Worm (Caenorhabditis elegans) whole organism, L1 larva: ENCODE measurements around the gene ahsa-1.

Experiments
- C16A3.4 ChIP-seq: fragments of 150-350 bp; optimal IDR thresholded peaks from 2 replicates; lab custom pipeline; 2014; ENCODE audit warnings: missing biosample characterization, missing genetic modification characterization
- C34B4.2 ChIP-seq: sonication (generic microtip); optimal IDR thresholded peaks from 2 replicates; lab custom pipeline; 2017; ENCODE audit warnings: mild to moderate bottlenecking, missing genetic modification characterization, missing compliant biosample characterization
- F16B12.6 ChIP-seq: fragments of 150-350 bp; optimal IDR thresholded peaks from 2 replicates; lab custom pipeline; 2014; ENCODE audit warnings: missing biosample characterization, missing genetic modification characterization
- aha-1 ChIP-seq: fragments of 150-350 bp; optimal IDR thresholded peaks from 2 replicates; lab custom pipeline; 2014; ENCODE audit warnings: missing biosample characterization, missing genetic modification characterization
- alr-1 ChIP-seq: fragments of 200-800 bp; sonication (Bioruptor generic); optimal IDR thresholded peaks from 2 replicates; lab custom pipeline; 2018; ENCODE audit warnings: borderline replicate concordance, mild to moderate bottlenecking, missing genetic modification characterization, missing compliant biosample characterization
- ama-1 ChIP-seq: fragments of 150-350 bp; optimal IDR thresholded peaks from 2 replicates; lab custom pipeline; 2014
- ces-1 ChIP-seq: fragments of 150-350 bp; optimal IDR thresholded peaks from 2 replicates; lab custom pipeline; 2014; ENCODE audit warnings: missing biosample characterization, missing genetic modification reagents, missing genetic modification characterization
- efl-1 ChIP-seq, 4 experiments: fragments of 150-350 bp; optimal IDR thresholded peaks in 3 of 4; peaks in 1 of 4; 1 replicate in 1 of 4; 2 replicates in 3 of 4; lab custom pipeline; 2014; ENCODE audit warnings: missing biosample characterization in 2 of 4, missing genetic modification characterization in 2 of 4, missing genetic modification reagents in 2 of 4
- efl-3 ChIP-seq: fragments of 200-800 bp; sonication (Bioruptor generic); optimal IDR thresholded peaks from 2 replicates; lab custom pipeline; 2018; ENCODE audit warnings: mild to moderate bottlenecking, missing genetic modification characterization, missing compliant biosample characterization
- egl-27 ChIP-seq, 2 experiments: fragments of 150-350 bp in 1 of 2; sonication (generic microtip); optimal IDR thresholded peaks; 3 replicates each; lab custom pipeline; 2017 to 2018; ENCODE audit warnings: missing biosample characterization in 2 of 2, missing genetic modification characterization in 2 of 2, missing genetic modification reagents in 2 of 2
- elt-3 ChIP-seq, 6 experiments: fragments of 150-350 bp in 1 of 6; sonication (generic microtip); optimal IDR thresholded peaks; 2 replicates each; lab custom pipeline; 2017 to 2018; ENCODE audit warnings: missing biosample characterization in 6 of 6, missing genetic modification characterization in 6 of 6, inconsistent platforms in 1 of 6
- ets-5 ChIP-seq: fragments of 200-800 bp; sonication (Bioruptor generic); IDR thresholded peaks from 2 replicates; pipeline ENCODE4 v1.3.6; 2022; ENCODE audit warnings: missing genetic modification characterization, missing compliant biosample characterization
- fkh-4 ChIP-seq: sonication (generic microtip); optimal IDR thresholded peaks from 2 replicates; lab custom pipeline; 2016; ENCODE audit warnings: missing compliant biosample characterization, missing genetic modification characterization, borderline replicate concordance
- fos-1 ChIP-seq: fragments of 150-350 bp; optimal IDR thresholded peaks from 2 replicates; lab custom pipeline; 2014; ENCODE audit warnings: missing biosample characterization, missing genetic modification characterization
- hlh-17 ChIP-seq: fragments of 200-800 bp; sonication (Bioruptor generic); optimal IDR thresholded peaks from 2 replicates; lab custom pipeline; 2018; ENCODE audit warnings: missing genetic modification characterization, mild to moderate bottlenecking, missing compliant biosample characterization, moderate library complexity, borderline replicate concordance
- jun-1 ChIP-seq: fragments of 150-350 bp; optimal IDR thresholded peaks from 2 replicates; lab custom pipeline; 2014; ENCODE audit warnings: missing biosample characterization, missing genetic modification reagents, missing genetic modification characterization
- lin-13 ChIP-seq: fragments of 150-350 bp; optimal IDR thresholded peaks from 2 replicates; lab custom pipeline; 2014; ENCODE audit warnings: missing biosample characterization, missing genetic modification reagents, missing genetic modification characterization
- lin-14 ChIP-seq: fragments of 200-800 bp; sonication (Bioruptor generic); optimal IDR thresholded peaks from 2 replicates; lab custom pipeline; 2018; ENCODE audit warnings: mild to moderate bottlenecking, missing genetic modification characterization, moderate library complexity, missing compliant biosample characterization
- lin-35 ChIP-seq, 2 experiments: fragments of 150-350 bp; optimal IDR thresholded peaks; 2 replicates each; lab custom pipeline; 2014; ENCODE audit warnings: missing biosample characterization in 2 of 2, missing genetic modification characterization in 2 of 2, missing genetic modification reagents in 2 of 2
- lin-39 ChIP-seq: fragments of 150-350 bp; optimal IDR thresholded peaks from 2 replicates; lab custom pipeline; 2014; ENCODE audit warnings: missing biosample characterization, missing genetic modification reagents, missing genetic modification characterization
- lsy-2 ChIP-seq, 2 experiments: fragments of 150-350 bp; optimal IDR thresholded peaks; 2 replicates each; lab custom pipeline; 2014; ENCODE audit warnings: missing biosample characterization in 2 of 2, missing genetic modification characterization in 2 of 2
- mdl-1 ChIP-seq, 2 experiments: fragments of 150-350 bp; optimal IDR thresholded peaks; 2 replicates each; lab custom pipeline; 2014 to 2017; ENCODE audit warnings: missing biosample characterization in 2 of 2, missing genetic modification characterization in 2 of 2, inconsistent platforms in 1 of 2
- mep-1 ChIP-seq: fragments of 150-350 bp; optimal IDR thresholded peaks from 2 replicates; lab custom pipeline; 2014; ENCODE audit warnings: missing biosample characterization, missing genetic modification characterization
- nhr-11 ChIP-seq: fragments of 150-350 bp; optimal IDR thresholded peaks from 2 replicates; lab custom pipeline; 2014; ENCODE audit warnings: missing biosample characterization, missing genetic modification characterization
- nhr-12 ChIP-seq: sonication (generic microtip); optimal IDR thresholded peaks from 2 replicates; lab custom pipeline; 2017; ENCODE audit warnings: missing biosample characterization, missing genetic modification characterization
- nhr-237 ChIP-seq: fragments of 150-350 bp; optimal IDR thresholded peaks from 2 replicates; lab custom pipeline; 2014; ENCODE audit warnings: missing biosample characterization, missing genetic modification characterization
- nhr-47 ChIP-seq: sonication (generic microtip); optimal IDR thresholded peaks from 2 replicates; lab custom pipeline; 2016; ENCODE audit warnings: mild to moderate bottlenecking, missing genetic modification characterization, moderate library complexity, missing compliant biosample characterization
- nhr-71 ChIP-seq: sonication (generic microtip); optimal IDR thresholded peaks from 2 replicates; lab custom pipeline; 2016; ENCODE audit warnings: mild to moderate bottlenecking, missing genetic modification characterization, moderate library complexity, missing compliant biosample characterization
- nhr-77 ChIP-seq: fragments of 150-350 bp; optimal IDR thresholded peaks from 2 replicates; lab custom pipeline; 2014; ENCODE audit warnings: missing biosample characterization, missing genetic modification characterization
- nhr-90 ChIP-seq: sonication (generic microtip); optimal IDR thresholded peaks from 2 replicates; lab custom pipeline; 2016; ENCODE audit warnings: mild to moderate bottlenecking, missing genetic modification characterization, missing compliant biosample characterization; ENCODE audit not compliant: poor library complexity
- pqm-1 ChIP-seq: sonication (generic microtip); optimal IDR thresholded peaks from 3 replicates; lab custom pipeline; 2017; ENCODE audit warnings: missing biosample characterization, missing genetic modification characterization
- rnt-1 ChIP-seq: sonication (generic microtip); optimal IDR thresholded peaks from 2 replicates; lab custom pipeline; 2016; ENCODE audit warnings: mild to moderate bottlenecking, missing genetic modification characterization, moderate library complexity, missing compliant biosample characterization
- skn-1 ChIP-seq: fragments of 150-350 bp; optimal IDR thresholded peaks from 2 replicates; lab custom pipeline; 2014; ENCODE audit warnings: missing biosample characterization, missing genetic modification characterization
- snpc-4 ChIP-seq: fragments of 150-350 bp; optimal IDR thresholded peaks from 2 replicates; lab custom pipeline; 2014; ENCODE audit warnings: missing biosample characterization, missing genetic modification characterization
- tlp-1 ChIP-seq: fragments of 150-350 bp; optimal IDR thresholded peaks from 2 replicates; lab custom pipeline; 2014; ENCODE audit warnings: missing biosample characterization, missing genetic modification characterization
- unc-62 ChIP-seq: fragments of 150-350 bp; optimal IDR thresholded peaks from 2 replicates; lab custom pipeline; 2014; ENCODE audit warnings: missing biosample characterization, missing genetic modification reagents, missing genetic modification characterization
- unc-86 ChIP-seq: sonication (generic microtip); optimal IDR thresholded peaks from 2 replicates; lab custom pipeline; 2016; ENCODE audit warnings: missing genetic modification characterization, missing compliant biosample characterization
- unc-98 ChIP-seq: fragments of 200-800 bp; sonication (Bioruptor generic); IDR thresholded peaks from 2 replicates; pipeline ENCODE4 v1.3.6; 2022; ENCODE audit warnings: missing genetic modification characterization, missing compliant biosample characterization
- zag-1 ChIP-seq: fragments of 150-350 bp; optimal IDR thresholded peaks from 2 replicates; lab custom pipeline; 2014; ENCODE audit warnings: missing biosample characterization, missing genetic modification characterization
- ztf-11 ChIP-seq, 2 experiments: sonication (generic microtip); optimal IDR thresholded peaks; 2 replicates each; lab custom pipeline; 2016 to 2017; ENCODE audit warnings: missing genetic modification characterization in 2 of 2, missing biosample characterization in 1 of 2, missing compliant biosample characterization in 1 of 2
- ztf-4 ChIP-seq: fragments of 150-350 bp; optimal IDR thresholded peaks from 2 replicates; lab custom pipeline; 2014; ENCODE audit warnings: missing biosample characterization, missing genetic modification characterization

The ahsa-1 gene

DNA sequence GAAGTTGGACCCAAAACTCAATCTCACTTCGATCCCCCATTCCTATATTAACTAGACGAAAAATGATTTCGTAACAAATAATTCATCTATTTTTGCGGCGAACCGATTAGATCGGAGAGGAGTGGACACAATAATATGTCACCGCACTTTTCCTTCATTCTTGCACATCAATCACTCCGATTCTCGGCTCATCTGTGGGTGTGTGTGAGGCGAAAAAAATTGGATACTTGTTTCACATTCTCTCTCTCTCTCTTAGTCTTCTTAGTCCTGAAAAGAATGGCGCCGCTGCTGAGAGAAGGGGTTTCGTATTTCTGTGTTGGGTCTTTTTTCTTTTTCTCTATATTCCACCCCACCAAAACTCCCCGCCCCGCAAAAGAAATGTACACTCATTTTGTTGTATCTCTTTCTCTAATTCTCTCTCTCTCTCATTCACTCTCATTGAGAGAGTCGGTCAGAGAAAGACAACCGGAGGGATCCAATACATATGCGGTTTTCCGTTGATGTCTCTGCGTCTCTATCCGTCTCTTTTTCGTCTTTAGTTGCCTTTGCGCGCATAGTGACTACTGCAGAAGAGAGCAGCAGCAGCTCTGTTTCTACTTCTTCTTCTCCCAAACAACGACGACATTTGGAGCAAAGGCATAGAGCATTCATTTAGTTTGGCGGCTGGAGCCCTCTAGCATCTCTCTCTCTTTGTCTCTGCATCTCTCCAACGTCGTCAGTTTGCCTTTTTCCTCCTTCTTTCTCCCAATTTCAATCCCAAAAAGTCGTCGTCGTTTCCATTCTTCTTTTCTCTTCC lies 14.0 kb downstream of the ahsa-1 start, which contains the start of gene unc-76 (continued):
- no peak for TF ChIP-seq elt-3 (tag; optimal IDR thresholded peaks at IDR 0.05; lab: Kevin White, UChicago)
- no peak for TF ChIP-seq ces-1
- TF ChIP-seq jun-1 (tag; lab: Kevin White, UChicago), result peak; percentile 81
- no peak for TF ChIP-seq ama-1 (lab: Kevin White, UChicago)
- TF ChIP-seq hlh-17 (GFP tag; lab: Kevin White, UChicago), result no peak
- peak; percentile 58 to 76 for TF ChIP-seq egl-27 (tag; optimal IDR thresholded peaks at IDR 0.05; lab: Kevin White, UChicago)
- TF ChIP-seq lin-14 (GFP tag; lab: Kevin White, UChicago), result peak; percentile 99
- no peak for TF ChIP-seq nhr-12
- peak in 1 of 2 experiments; percentile 58 for TF ChIP-seq ztf-11 (tag; optimal IDR thresholded peaks at IDR 0.05; lab: Kevin White, UChicago)
- TF ChIP-seq fos-1 (tag; lab: Kevin White, UChicago), result peak; percentile 77
- no peak for TF ChIP-seq unc-62 (GFP tag; lab: Kevin White, UChicago)
- TF ChIP-seq C34B4.2 (tag; lab: Kevin White, UChicago), result no peak
- TF ChIP-seq ets-5, result no peak
- no peak for TF ChIP-seq pqm-1 (tag; lab: Kevin White, UChicago)
- TF ChIP-seq nhr-71 (tag; lab: Kevin White, UChicago), result peak; percentile 94
- peak; percentile 38 to 70 for TF ChIP-seq lin-35 (GFP tag; optimal IDR thresholded peaks at IDR 0.05; lab: Kevin White, UChicago)
- TF ChIP-seq tlp-1, result no peak
- peak; percentile 92 for TF ChIP-seq unc-86 (tag; lab: Kevin White, UChicago)
- TF ChIP-seq C16A3.4 (tag; lab: Kevin White, UChicago), result peak; percentile 66
- TF ChIP-seq efl-1 (optimal IDR thresholded peaks at IDR 0.05; lab: Kevin White, UChicago), result peak; percentile 76 to 80
- TF ChIP-seq efl-1 (GFP tag; optimal IDR thresholded peaks at IDR 0.05 in 1 of 2; lab: Kevin White, UChicago), result peak; percentile 52 to 94
- TF ChIP-seq skn-1 (tag; lab: Kevin White, UChicago), result peak; percentile 20
- TF ChIP-seq lin-39 (tag; lab: Kevin White, UChicago), result peak; percentile 63
- TF ChIP-seq nhr-11 (tag; lab: Kevin White, UChicago), result peak; percentile 63
- peak; percentile 12 for TF ChIP-seq F16B12.6
- TF ChIP-seq snpc-4 (tag; lab: Kevin White, UChicago), result peak; percentile 40
- TF ChIP-seq nhr-47 (tag; lab: Kevin White, UChicago), result peak; percentile 88
- TF ChIP-seq zag-1 (tag; lab: Kevin White, UChicago), result peak; percentile 91
- peak; percentile 62 for TF ChIP-seq lin-13
- TF ChIP-seq rnt-1 (tag; lab: Kevin White, UChicago), result peak; percentile 95
- TF ChIP-seq ztf-4 (tag; lab: Kevin White, UChicago), result peak; percentile 53
- peak in 1 of 2 experiments; percentile 50 for TF ChIP-seq mdl-1 (tag; optimal IDR thresholded peaks at IDR 0.05; lab: Kevin White, UChicago)
- TF ChIP-seq lsy-2 (tag; optimal IDR thresholded peaks at IDR 0.05; lab: Kevin White, UChicago), result peak; percentile 76 to 87
- TF ChIP-seq efl-3 (GFP tag; lab: Kevin White, UChicago), result no peak
- TF ChIP-seq fkh-4 (tag; lab: Kevin White, UChicago), result peak; percentile 40
- no peak for TF ChIP-seq unc-98 (GFP tag; lab: Robert Waterston, UW)
- TF ChIP-seq aha-1 (tag; lab: Kevin White, UChicago), result peak; percentile 7

DNA sequence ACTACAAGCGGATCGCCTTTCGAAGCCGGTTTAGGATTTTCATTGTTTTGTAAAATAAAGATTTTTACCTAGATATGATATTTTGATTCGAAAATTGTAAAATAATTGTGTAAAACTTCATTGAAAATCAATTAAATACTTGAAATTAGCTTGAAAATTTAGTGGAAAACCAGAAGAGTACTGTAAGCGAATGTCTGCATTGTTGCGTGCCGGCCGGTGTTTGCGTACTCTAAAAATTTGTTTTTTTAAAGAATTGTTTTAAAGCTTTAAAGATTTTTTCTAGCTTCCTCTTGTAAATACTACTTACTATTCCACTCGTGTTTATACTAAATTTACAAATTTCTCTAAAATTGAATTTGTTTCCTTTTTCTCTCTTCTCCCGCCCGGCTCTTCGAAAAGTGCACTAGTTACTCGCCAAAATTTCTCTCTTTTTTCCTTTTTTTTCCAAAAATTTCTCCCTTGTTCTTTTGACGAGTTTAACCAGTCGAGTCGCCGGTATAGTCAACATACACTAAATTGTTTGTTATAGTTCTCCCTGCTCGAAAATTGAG lies 15.7 kb downstream of the ahsa-1 start:
- TF ChIP-seq nhr-77 (tag; lab: Kevin White, UChicago), result no peak
- no peak for TF ChIP-seq zag-1 (tag; lab: Kevin White, UChicago)
- peak; percentile 3 for TF ChIP-seq lin-14 (GFP tag; lab: Kevin White, UChicago)
- TF ChIP-seq lsy-2 (tag; optimal IDR thresholded peaks at IDR 0.05; lab: Kevin White, UChicago), result peak in 1 of 2 experiments; percentile 73
- no peak for TF ChIP-seq F16B12.6
- no peak for TF ChIP-seq mep-1 (tag; lab: Kevin White, UChicago)
- TF ChIP-seq alr-1 (tag; lab: Kevin White, UChicago), result no peak
- TF ChIP-seq nhr-90 (tag; lab: Kevin White, UChicago), result no peak
- TF ChIP-seq unc-98 (GFP tag; lab: Robert Waterston, UW), result no peak
- TF ChIP-seq nhr-237, result no peak
